Fruit fly (Drosophila melanogaster): ENCODE data around the gene CG31156.
A peak's percentile ranks its signal among the peaks of the same experiment; 100 is the strongest.

Gene CG31156

DNA sequence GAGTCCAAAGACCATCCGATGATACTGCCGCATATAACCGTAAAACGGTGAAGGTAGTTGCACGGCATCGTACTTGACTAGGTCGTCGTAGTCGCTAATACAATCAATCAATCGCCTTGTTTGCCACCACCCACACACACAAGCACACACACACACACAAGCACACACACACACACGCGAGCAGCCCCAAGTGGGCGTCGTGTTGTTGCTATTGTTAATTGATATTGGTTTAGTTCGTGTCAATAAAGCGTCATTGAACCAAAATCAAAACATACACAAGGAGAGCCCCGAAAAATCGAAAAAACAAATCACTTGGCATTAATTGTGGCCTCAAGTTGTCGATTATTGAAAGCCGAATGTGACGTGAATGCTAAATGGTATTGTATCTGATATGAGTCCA lies 17.0 kb downstream of the CG31156 start (continued):
- TF ChIP-seq gro (GFP tag; optimal IDR thresholded peaks at IDR 0.05) = peak; percentile 47
- no peak for TF ChIP-seq NK7.1 (GFP tag; optimal IDR thresholded peaks at IDR 0.05)
- peak; percentile 12 for TF ChIP-seq scrt (GFP tag; optimal IDR thresholded peaks at IDR 0.05)
- TF ChIP-seq dati (GFP tag; IDR thresholded peaks at IDR 0.05) = no peak
- TF ChIP-seq Ssrp (tag; optimal IDR thresholded peaks at IDR 0.05) = no peak
- peak; percentile 10 for TF ChIP-seq CG8924 (tag; optimal IDR thresholded peaks at IDR 0.05)
- peak; percentile 74; the same call in 2 of the 3 replicates for TF ChIP-seq otp (GFP tag; IDR thresholded peaks at IDR 0.05)
- no peak for TF ChIP-seq sisA (GFP tag; IDR thresholded peaks at IDR 0.05)
- TF ChIP-seq ATbp (GFP tag; optimal IDR thresholded peaks at IDR 0.05) = peak; percentile 79
- no peak for TF ChIP-seq Lim3 (GFP tag; IDR thresholded peaks at IDR 0.05)
- peak; percentile 25 for TF ChIP-seq gcm (GFP tag; optimal IDR thresholded peaks at IDR 0.05)
- TF ChIP-seq CG1529 (GFP tag; optimal IDR thresholded peaks at IDR 0.05) = peak; percentile 36
- no peak for TF ChIP-seq Xbp1 (GFP tag; optimal IDR thresholded peaks at IDR 0.05)
- TF ChIP-seq CG9609 (GFP tag; optimal IDR thresholded peaks at IDR 0.05) = no peak
- peak; percentile 54 for TF ChIP-seq CG1233 (GFP tag; optimal IDR thresholded peaks at IDR 0.05)
- TF ChIP-seq CG9797 (GFP tag; optimal IDR thresholded peaks at IDR 0.05) = no peak
- TF ChIP-seq Deaf1 (tag; optimal IDR thresholded peaks at IDR 0.05) = no peak
- TF ChIP-seq CG18262 (tag; optimal IDR thresholded peaks at IDR 0.05) = peak; percentile 27
- peak; percentile 7 for TF ChIP-seq CG13424 (tag; optimal IDR thresholded peaks at IDR 0.05)
- TF ChIP-seq sob (GFP tag; IDR thresholded peaks at IDR 0.05) = peak; percentile 64; the same call in 1 of the 2 replicates
- TF ChIP-seq CG8290 (GFP tag; optimal IDR thresholded peaks at IDR 0.05) = peak; percentile 46
- peak in 1 of 2 experiments; percentile 71 for TF ChIP-seq CG8290 (tag; optimal IDR thresholded peaks at IDR 0.05)
- TF ChIP-seq Hr51 (GFP tag; optimal IDR thresholded peaks at IDR 0.05) = no peak
- peak; percentile 33 for TF ChIP-seq CG15269 (tag; optimal IDR thresholded peaks at IDR 0.05)
- TF ChIP-seq sima (GFP tag; optimal IDR thresholded peaks at IDR 0.05) = no peak
- no peak for TF ChIP-seq C15 (GFP tag; IDR thresholded peaks at IDR 0.05)
- TF ChIP-seq zfh2 (GFP tag; optimal IDR thresholded peaks at IDR 0.05) = no peak
- no peak for TF ChIP-seq D (optimal IDR thresholded peaks at IDR 0.05)
- TF ChIP-seq D (GFP tag; optimal IDR thresholded peaks at IDR 0.05) = peak; percentile 1
- no peak for TF ChIP-seq cwo (GFP tag; optimal IDR thresholded peaks at IDR 0.05)
- peak; percentile 18 for TF ChIP-seq odd (GFP tag; optimal IDR thresholded peaks at IDR 0.05)
- no peak for TF ChIP-seq hkb (optimal IDR thresholded peaks at IDR 0.05)
- TF ChIP-seq hkb (GFP tag; IDR thresholded peaks at IDR 0.05) = peak; percentile 76
- TF ChIP-seq wor (GFP tag; IDR thresholded peaks at IDR 0.05) = no peak
- TF ChIP-seq B-H1 (GFP tag; IDR thresholded peaks at IDR 0.05) = peak; percentile 38; the same call in 1 of the 3 replicates
- peak; percentile 52; the same call in 1 of the 3 replicates for TF ChIP-seq zfh1 (GFP tag; IDR thresholded peaks at IDR 0.05)
- TF ChIP-seq sd (tag; optimal IDR thresholded peaks at IDR 0.05) = peak; percentile 31
- TF ChIP-seq her (GFP tag; optimal IDR thresholded peaks at IDR 0.05) = peak; percentile 29
- TF ChIP-seq stc (GFP tag; IDR thresholded peaks at IDR 0.05) = peak; percentile 26; the same call in 1 of the 2 replicates
- peak; percentile 30 for TF ChIP-seq CG14965 (GFP tag; optimal IDR thresholded peaks at IDR 0.05; ENCODE audit: borderline replicate concordance)
- TF ChIP-seq CG7786 (GFP tag; optimal IDR thresholded peaks at IDR 0.05) = peak; percentile 32
- peak; percentile 56 for TF ChIP-seq ara (GFP tag; IDR thresholded peaks at IDR 0.05)
- TF ChIP-seq CoRest (tag; optimal IDR thresholded peaks at IDR 0.05) = peak; percentile 26
- TF ChIP-seq Camta (GFP tag; optimal IDR thresholded peaks at IDR 0.05) = peak; percentile 31
- peak; percentile 28 for TF ChIP-seq CG5180 (GFP tag; optimal IDR thresholded peaks at IDR 0.05)
- peak; percentile 32 for TF ChIP-seq Side (GFP tag; optimal IDR thresholded peaks at IDR 0.05)
- TF ChIP-seq CG1603 (tag; optimal IDR thresholded peaks at IDR 0.05) = peak; percentile 64
- no peak; the same call in 1 of the 2 replicates for TF ChIP-seq CG11696 (GFP tag; IDR thresholded peaks at IDR 0.05)
- no peak for TF ChIP-seq CG14860 (GFP tag; IDR thresholded peaks at IDR 0.05; ENCODE audit: partially characterized antibody)
- peak; percentile 40 for TF ChIP-seq CG4707 (GFP tag; optimal IDR thresholded peaks at IDR 0.05)
- TF ChIP-seq CG4282 (GFP tag; optimal IDR thresholded peaks at IDR 0.05) = no peak
- peak; percentile 18 for TF ChIP-seq pfk (GFP tag; optimal IDR thresholded peaks at IDR 0.05)
